Fruit fly (Drosophila melanogaster) S2 (cell line): ENCODE data around the gene CG33282.

ENCODE experiments used
- CG8478 ChIP-seq: fragments of >200 bp; optimal IDR thresholded peaks from 2 replicates; lab custom pipeline; 2018
- CTCF ChIP-seq, 2 experiments: fragments of >200 bp; optimal IDR thresholded peaks; 2 replicates each; lab custom pipeline; 2018

CG33282 gene

DNA sequence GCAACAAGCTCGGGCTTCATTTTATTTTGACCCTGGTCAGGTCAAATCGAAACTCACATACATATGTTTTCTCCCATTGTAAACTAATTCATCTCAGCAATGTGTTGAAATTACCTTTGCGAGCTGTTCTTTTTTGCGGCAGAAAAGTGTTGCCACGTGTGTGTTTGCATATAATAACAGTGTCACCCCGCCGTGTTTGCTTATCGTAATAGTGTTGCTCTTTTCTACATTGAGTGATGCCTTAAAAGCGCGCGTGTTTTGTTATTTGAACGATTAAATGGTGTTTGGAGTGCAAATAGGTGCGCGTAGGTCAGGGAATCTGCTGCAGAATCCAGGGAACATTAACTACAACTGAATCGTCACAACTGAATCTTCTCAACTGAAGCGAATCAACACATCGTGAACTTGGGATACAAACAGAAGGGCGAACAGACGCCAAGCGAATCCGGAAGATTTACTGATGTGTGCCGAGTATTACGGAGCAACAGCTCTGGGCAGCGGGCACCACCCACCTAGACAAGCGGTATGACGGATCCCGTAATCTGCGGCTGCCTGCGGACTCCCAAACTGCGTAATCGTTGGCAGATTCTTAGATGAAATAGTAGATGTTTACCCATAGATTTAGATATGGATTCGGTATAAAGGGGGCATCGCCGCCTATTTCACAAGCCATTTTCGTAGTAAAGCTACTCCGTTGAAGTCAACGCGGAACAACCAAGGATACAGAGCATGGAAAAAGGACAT, 19.0 kb upstream of the CG33282 start, which contains the start of gene CG15406:
TSS of gene CG15406 (plus strand) at position 694 of the 744 bp plus-strand sequence.
- no peak for TF ChIP-seq CTCF (optimal IDR thresholded peaks at IDR 0.05; lab: Kevin White, UChicago)
- TF ChIP-seq CG8478 (lab: Kevin White, UChicago), result no peak

dm6 chr2L:3319731-3320295, 7.9 kb upstream of the CG33282 start, which contains the start of the genes Fign and CG8837:
TSS of gene Fign (minus strand) at chr2L:3319872.
TSS of gene CG8837 (plus strand) at chr2L:3320245.
- peak in 1 of 2 experiments; percentile 14 for TF ChIP-seq CTCF (optimal IDR thresholded peaks at IDR 0.05; lab: Kevin White, UChicago)
- no peak for TF ChIP-seq CG8478 (lab: Kevin White, UChicago)

DNA sequence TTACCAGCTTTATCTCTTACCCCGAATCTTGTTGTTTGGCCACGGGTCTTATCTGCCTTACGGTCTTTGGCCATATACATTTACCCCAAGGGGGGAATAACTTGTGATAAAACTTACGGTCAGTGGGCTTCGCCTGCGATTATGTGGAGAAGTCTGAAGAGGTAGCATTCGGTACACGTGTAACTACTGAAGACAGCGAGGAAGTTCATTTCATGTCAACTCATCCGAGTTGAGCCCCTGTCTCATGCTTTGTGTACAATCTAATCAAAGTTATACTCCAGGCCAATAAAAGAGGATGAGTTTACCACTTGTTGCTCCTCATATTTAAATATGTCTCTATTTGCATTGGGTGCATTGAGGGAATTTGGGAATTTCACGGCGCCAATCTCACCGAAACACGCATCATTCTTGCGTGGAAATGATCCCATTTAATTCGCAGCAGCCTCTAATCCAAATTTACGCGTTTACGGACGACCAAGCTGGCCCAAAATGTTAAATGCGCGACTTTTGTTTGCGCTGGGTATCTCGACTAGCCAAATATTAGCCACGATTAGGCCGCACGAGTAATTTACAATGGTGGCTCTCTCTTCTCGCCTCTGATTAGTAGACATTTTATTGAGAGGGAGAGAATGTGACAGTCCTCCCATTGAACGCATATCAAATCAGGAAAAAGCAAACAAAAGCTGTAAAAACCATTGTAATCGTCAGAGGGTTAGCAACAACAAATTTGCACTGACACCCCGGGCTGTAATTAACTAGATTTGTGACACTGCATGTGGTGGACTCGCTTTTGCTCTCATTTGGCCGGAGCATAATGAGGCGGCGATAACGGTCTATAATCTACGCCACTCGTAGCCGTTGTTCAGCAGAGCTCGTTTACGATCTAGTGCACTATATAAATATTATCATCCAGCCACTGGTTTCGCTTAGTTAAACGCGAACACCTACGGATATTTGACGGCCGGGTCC, 4.1 kb upstream of the CG33282 start, which contains the start of gene CG33281:
TSS of gene CG33281 (plus strand) at position 919 of the 969 bp plus-strand sequence.
- TF ChIP-seq CTCF (optimal IDR thresholded peaks at IDR 0.05; lab: Kevin White, UChicago), result no peak
- no peak for TF ChIP-seq CG8478 (lab: Kevin White, UChicago)

dm6 chr2L:3330628-3331027, 2.9 kb downstream of the CG33282 start, which contains the start of gene CG3285:
TSS of gene CG3285 (plus strand) at chr2L:3330928.
- TF ChIP-seq CTCF (optimal IDR thresholded peaks at IDR 0.05; lab: Kevin White, UChicago) (no peak), CG8478 (lab: Kevin White, UChicago) (no peak)

DNA sequence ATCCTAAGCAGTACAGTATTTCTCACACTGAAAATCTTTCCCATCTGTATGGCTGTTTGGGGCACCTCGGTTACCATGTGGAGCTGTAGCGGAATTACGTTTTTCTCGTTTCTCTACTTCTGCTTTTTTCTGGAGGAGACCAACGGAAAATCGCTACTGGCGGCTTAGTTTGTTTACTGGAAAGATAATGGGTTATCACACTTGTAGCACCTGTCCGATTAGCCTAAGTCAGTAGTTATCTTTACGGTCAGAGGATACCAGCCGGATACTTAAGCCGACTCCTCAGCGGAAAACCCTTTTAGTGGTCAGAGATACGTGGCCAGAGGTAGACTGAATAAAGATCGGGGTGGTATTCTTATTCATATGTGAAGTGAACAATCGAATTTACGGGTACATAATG, 4.8 kb downstream of the CG33282 start, which contains the start of gene CG15408:
TSS of gene CG15408 (plus strand) at position 301 of the 400 bp plus-strand sequence.
- TF ChIP-seq CTCF (optimal IDR thresholded peaks at IDR 0.05; lab: Kevin White, UChicago), result no peak

- TF ChIP-seq CG8478 (lab: Kevin White, UChicago), result no peak
Measured at dm6 chr2L:3338566-3339215, 11.0 kb downstream of the CG33282 start.

DNA sequence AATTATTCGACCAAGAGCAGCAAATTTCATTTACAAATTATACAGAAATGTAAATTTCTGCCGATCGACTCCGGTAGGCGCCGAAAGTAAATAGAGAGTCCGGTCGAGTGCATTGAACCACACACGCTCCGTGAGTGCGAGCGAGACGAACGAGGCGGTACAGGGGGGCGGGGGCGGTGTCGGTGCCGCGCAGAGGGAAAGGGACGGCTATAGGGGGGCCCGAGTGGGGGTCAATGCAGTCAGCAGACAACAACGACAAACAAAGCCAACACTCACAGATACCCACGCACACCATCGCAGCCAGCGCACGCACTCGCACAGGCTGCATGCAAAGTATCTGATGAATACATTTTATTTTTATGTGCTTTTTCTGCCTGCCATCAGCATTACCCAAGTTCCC, 11.7 kb downstream of the CG33282 start:
- TF ChIP-seq CTCF (optimal IDR thresholded peaks at IDR 0.05; lab: Kevin White, UChicago) (no peak), CG8478 (lab: Kevin White, UChicago) (no peak)

dm6 chr2L:3341231-3341935, 13.7 kb downstream of the CG33282 start:
- TF ChIP-seq CG8478 (lab: Kevin White, UChicago), result no peak
- no peak for TF ChIP-seq CTCF (optimal IDR thresholded peaks at IDR 0.05; lab: Kevin White, UChicago)

- TF ChIP-seq CG8478 (lab: Kevin White, UChicago), result no peak
- no peak for TF ChIP-seq CTCF (optimal IDR thresholded peaks at IDR 0.05; lab: Kevin White, UChicago)
Measured at dm6 chr2L:3342369-3342768, 14.7 kb downstream of the CG33282 start.

dm6 chr2L:3345763-3346482, 18.2 kb downstream of the CG33282 start:
- TF ChIP-seq CG8478 (lab: Kevin White, UChicago) (no peak), CTCF (optimal IDR thresholded peaks at IDR 0.05; lab: Kevin White, UChicago) (no peak)

DNA sequence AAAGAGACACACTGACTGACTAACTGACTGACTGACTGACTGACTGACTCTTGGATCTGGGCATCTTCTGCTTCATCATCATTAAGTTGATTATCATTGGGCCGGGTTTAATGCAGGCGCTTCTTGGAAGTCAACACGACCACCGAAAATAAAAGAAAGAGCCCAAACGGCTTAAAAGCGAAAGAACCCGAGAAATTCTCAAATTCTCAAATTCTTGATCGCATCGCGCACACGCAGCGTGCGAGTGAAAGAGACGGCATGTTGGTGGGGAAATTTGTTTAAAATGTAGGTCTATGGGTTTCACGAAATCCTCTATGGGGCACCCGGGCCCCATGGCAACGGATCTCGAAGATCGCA, 18.8 kb downstream of the CG33282 start:
- TF ChIP-seq CTCF (optimal IDR thresholded peaks at IDR 0.05; lab: Kevin White, UChicago) (no peak), CG8478 (lab: Kevin White, UChicago) (no peak)

dm6 chr2L:3348146-3348747, 20.5 kb downstream of the CG33282 start:
- TF ChIP-seq CG8478 (lab: Kevin White, UChicago), result no peak
- TF ChIP-seq CTCF (optimal IDR thresholded peaks at IDR 0.05; lab: Kevin White, UChicago), result no peak
